Worm (Caenorhabditis elegans): ENCODE data around the gene srg-39.

DNA sequence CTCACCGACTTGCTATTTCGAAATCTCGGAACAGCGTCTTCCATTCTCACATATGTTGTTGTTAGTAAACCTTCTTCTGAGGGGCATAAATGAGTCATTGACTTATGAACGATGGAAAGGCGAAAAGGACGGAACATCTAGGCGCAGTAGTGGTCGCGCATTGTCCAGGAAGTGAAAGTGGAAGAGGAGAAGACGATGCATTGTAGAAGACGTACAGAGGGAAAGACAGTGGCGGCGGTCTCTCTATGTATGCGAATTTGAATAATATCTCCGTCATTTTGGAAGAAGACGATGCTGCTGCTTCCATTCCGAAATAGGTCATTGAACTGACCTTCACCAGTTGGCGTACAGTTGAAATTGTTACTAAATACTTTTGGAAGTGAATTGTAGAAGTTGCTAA is 45.9 kb upstream of the srg-39 start:
- TF ChIP-seq elt-1 (tag; optimal IDR thresholded peaks at IDR 0.05; ENCODE audit: borderline replicate concordance, insufficient read depth): no peak
- no peak for TF ChIP-seq lsy-2 (tag; optimal IDR thresholded peaks at IDR 0.05)
- TF ChIP-seq unc-39 (tag; optimal IDR thresholded peaks at IDR 0.05): no peak
- no peak for TF ChIP-seq snpc-4 (tag; optimal IDR thresholded peaks at IDR 0.05)
- no peak for TF ChIP-seq ztf-11 (tag; optimal IDR thresholded peaks at IDR 0.05)
- no peak for TF ChIP-seq unc-62 (GFP tag; optimal IDR thresholded peaks at IDR 0.05)
- no peak for TF ChIP-seq nhr-237 (tag; optimal IDR thresholded peaks at IDR 0.05)
- TF ChIP-seq lin-13 (tag; optimal IDR thresholded peaks at IDR 0.05): no peak
- no peak for TF ChIP-seq flh-1 (GFP tag; optimal IDR thresholded peaks at IDR 0.05)
- TF ChIP-seq mab-5 (tag; optimal IDR thresholded peaks at IDR 0.05): no peak
- TF ChIP-seq lin-32 (GFP tag; optimal IDR thresholded peaks at IDR 0.05): no peak
- no peak for TF ChIP-seq nhr-76 (tag; optimal IDR thresholded peaks at IDR 0.05)
